Worm (Caenorhabditis elegans): ENCODE measurements around the gene F13A7.7.
"Not testable (repeated sequence)": the region's sequence is repeated elsewhere in the genome, so short reads cannot be mapped to it uniquely, and the experiment has no call there.

F13A7.7 gene

ce11 chrV:16383729-16384128 is at the start of gene F13A7.7:
Gene F13A7.7 (minus strand): TSS chrV:16383829.
- not testable (repeated sequence) for TF ChIP-seq him-1, W03F9.2, dao-5 (tag; optimal IDR thresholded peaks at IDR 0.05)

- TF ChIP-seq him-1 (tag; optimal IDR thresholded peaks at IDR 0.05) (no peak), W03F9.2 (tag; optimal IDR thresholded peaks at IDR 0.05) (no peak), dao-5 (tag; optimal IDR thresholded peaks at IDR 0.05) (no peak)
These were observed 46.3 kb upstream of the F13A7.7 start, which contains the start of gene str-73 for ce11 chrV:16429940-16430339. Gene str-73 (plus strand): TSS chrV:16430240.

ce11 chrV:16429503-16429902 is 45.9 kb upstream of the F13A7.7 start, which contains the start of gene F26D2.10:
Gene F26D2.10 (minus strand): TSS chrV:16429603.
- TF ChIP-seq him-1 (tag; optimal IDR thresholded peaks at IDR 0.05) (no peak), W03F9.2 (tag; optimal IDR thresholded peaks at IDR 0.05) (no peak), dao-5 (tag; optimal IDR thresholded peaks at IDR 0.05) (no peak)

ce11 chrV:16424428-16424827 is 40.8 kb upstream of the F13A7.7 start, which contains the start of gene srw-29:
Gene srw-29 (minus strand): TSS chrV:16424528.
- TF ChIP-seq W03F9.2 (tag; optimal IDR thresholded peaks at IDR 0.05) (no peak), him-1 (tag; optimal IDR thresholded peaks at IDR 0.05) (no peak), dao-5 (tag; optimal IDR thresholded peaks at IDR 0.05) (no peak)

- no peak for TF ChIP-seq W03F9.2 (tag; optimal IDR thresholded peaks at IDR 0.05)
- TF ChIP-seq dao-5 (tag; optimal IDR thresholded peaks at IDR 0.05), result no peak
- no peak for TF ChIP-seq him-1 (tag; optimal IDR thresholded peaks at IDR 0.05)
These were observed 37.1 kb upstream of the F13A7.7 start, which contains the start of gene srw-48 for ce11 chrV:16420696-16421095. Gene srw-48 (plus strand): TSS chrV:16420996.

- TF ChIP-seq W03F9.2 (tag; optimal IDR thresholded peaks at IDR 0.05) (no peak), him-1 (tag; optimal IDR thresholded peaks at IDR 0.05) (no peak), dao-5 (tag; optimal IDR thresholded peaks at IDR 0.05) (no peak)
These were observed 36.1 kb upstream of the F13A7.7 start, which contains the start of gene F26D2.16 for ce11 chrV:16419769-16420168. Gene F26D2.16 (minus strand): TSS chrV:16419869.

ce11 chrV:16417014-16417413 is 33.4 kb upstream of the F13A7.7 start, which contains the start of gene str-55:
Gene str-55 (minus strand): TSS chrV:16417114.
- no peak for TF ChIP-seq W03F9.2 (tag; optimal IDR thresholded peaks at IDR 0.05)
- TF ChIP-seq him-1 (tag; optimal IDR thresholded peaks at IDR 0.05), result no peak
- no peak for TF ChIP-seq dao-5 (tag; optimal IDR thresholded peaks at IDR 0.05)

ce11 chrV:16410521-16410920 is 26.9 kb upstream of the F13A7.7 start, which contains the start of gene srh-145:
Gene srh-145 (plus strand): TSS chrV:16410713.
- TF ChIP-seq him-1 (tag; optimal IDR thresholded peaks at IDR 0.05) (no peak), W03F9.2 (tag; optimal IDR thresholded peaks at IDR 0.05) (no peak), dao-5 (tag; optimal IDR thresholded peaks at IDR 0.05) (no peak)

ce11 chrV:16407663-16408062 is 24.0 kb upstream of the F13A7.7 start, which contains the start of gene F26D2.3:
Gene F26D2.3 (plus strand): TSS chrV:16407963.
- TF ChIP-seq W03F9.2 (tag; optimal IDR thresholded peaks at IDR 0.05) (no peak), dao-5 (tag; optimal IDR thresholded peaks at IDR 0.05) (no peak), him-1 (tag; optimal IDR thresholded peaks at IDR 0.05) (no peak)

- no peak for TF ChIP-seq W03F9.2 (tag; optimal IDR thresholded peaks at IDR 0.05)
- TF ChIP-seq him-1 (tag; optimal IDR thresholded peaks at IDR 0.05), result no peak
- no peak for TF ChIP-seq dao-5 (tag; optimal IDR thresholded peaks at IDR 0.05)
These were observed 22.7 kb upstream of the F13A7.7 start for ce11 chrV:16406357-16406756.

- TF ChIP-seq him-1 (tag; optimal IDR thresholded peaks at IDR 0.05) (no peak), W03F9.2 (tag; optimal IDR thresholded peaks at IDR 0.05) (no peak), dao-5 (tag; optimal IDR thresholded peaks at IDR 0.05) (no peak)
These were observed 21.7 kb upstream of the F13A7.7 start for ce11 chrV:16405366-16405765.

ce11 chrV:16403974-16404373 is 20.3 kb upstream of the F13A7.7 start, which contains the start of gene syp-1:
Gene syp-1 (plus strand): TSS chrV:16404274.
- TF ChIP-seq him-1 (tag; optimal IDR thresholded peaks at IDR 0.05) (no peak), dao-5 (tag; optimal IDR thresholded peaks at IDR 0.05) (no peak), W03F9.2 (tag; optimal IDR thresholded peaks at IDR 0.05) (no peak)

- TF ChIP-seq W03F9.2 (tag; optimal IDR thresholded peaks at IDR 0.05), result peak; percentile 72
- TF ChIP-seq him-1 (tag; optimal IDR thresholded peaks at IDR 0.05), result no peak
These were observed 17.9 kb upstream of the F13A7.7 start, which contains the start of gene F13A7.14 for ce11 chrV:16401519-16401918. Gene F13A7.14 (plus strand): TSS chrV:16401891.

- TF ChIP-seq dao-5 (tag; optimal IDR thresholded peaks at IDR 0.05) (no peak), him-1 (tag; optimal IDR thresholded peaks at IDR 0.05) (no peak), W03F9.2 (tag; optimal IDR thresholded peaks at IDR 0.05) (no peak)
These were observed 15.8 kb upstream of the F13A7.7 start, which contains the start of gene sre-36 for ce11 chrV:16399388-16399787. Gene sre-36 (plus strand): TSS chrV:16399688.

ce11 chrV:16395739-16396138 is 12.1 kb upstream of the F13A7.7 start, which contains the start of gene F13A7.12:
Gene F13A7.12 (plus strand): TSS chrV:16396039.
- TF ChIP-seq him-1 (tag; optimal IDR thresholded peaks at IDR 0.05) (no peak), W03F9.2 (tag; optimal IDR thresholded peaks at IDR 0.05) (no peak), dao-5 (tag; optimal IDR thresholded peaks at IDR 0.05) (no peak)

Measured in whole organism, L4/young adult.